Fruit fly (Drosophila melanogaster): ENCODE results near the gene Chsy.

Chsy gene

DNA sequence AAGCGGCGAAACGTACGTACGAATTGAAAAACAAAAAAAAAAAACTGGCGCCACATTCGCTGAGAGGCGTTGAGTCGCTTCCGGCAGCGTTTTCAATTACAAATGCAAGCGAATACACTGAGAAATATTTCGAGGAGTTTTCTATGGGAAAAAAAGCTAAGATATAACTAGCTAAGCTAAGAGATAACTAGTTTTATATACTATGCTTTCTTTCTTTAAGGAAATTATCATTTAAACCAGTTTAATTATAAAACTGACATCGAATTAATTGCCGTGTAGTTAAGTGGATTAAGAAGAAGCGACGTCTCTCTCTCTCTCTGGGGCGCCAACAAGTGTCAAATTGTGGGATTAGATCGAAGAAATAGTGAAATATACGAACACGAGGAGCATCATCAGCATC is 22.1 kb upstream of the Chsy start (continued):
- TF ChIP-seq Eip74EF (GFP tag; optimal IDR thresholded peaks at IDR 0.05), result peak in 1 of 2 experiments; percentile 61
- peak; percentile 57 for TF ChIP-seq CG8388 (GFP tag; optimal IDR thresholded peaks at IDR 0.05)
- TF ChIP-seq CG10431 (GFP tag; optimal IDR thresholded peaks at IDR 0.05), result no peak
- no peak for TF ChIP-seq zf30C (GFP tag; optimal IDR thresholded peaks at IDR 0.05)
- no peak for TF ChIP-seq Doc2 (GFP tag; IDR thresholded peaks at IDR 0.05)
- TF ChIP-seq hth (optimal IDR thresholded peaks at IDR 0.05), result no peak
- no peak for TF ChIP-seq CG3847 (GFP tag; IDR thresholded peaks at IDR 0.05)
- peak; percentile 32; the same call in 1 of the 3 replicates for TF ChIP-seq ase (GFP tag; IDR thresholded peaks at IDR 0.05)
- TF ChIP-seq CG10366 (GFP tag; IDR thresholded peaks at IDR 0.05), result peak; percentile 45
- TF ChIP-seq run (tag; optimal IDR thresholded peaks at IDR 0.05), result peak; percentile 3
- TF ChIP-seq aop (GFP tag; IDR thresholded peaks at IDR 0.05), result no peak
- no peak for TF ChIP-seq Hr78 (GFP tag; optimal IDR thresholded peaks at IDR 0.05)
- no peak for TF ChIP-seq hbn (GFP tag; IDR thresholded peaks at IDR 0.05; ENCODE audit: partially characterized antibody)
- TF ChIP-seq Hr51 (GFP tag; optimal IDR thresholded peaks at IDR 0.05), result peak in 1 of 2 experiments; percentile 76
- no peak for TF ChIP-seq sens-2 (GFP tag; IDR thresholded peaks at IDR 0.05)
- no peak for TF ChIP-seq nom (GFP tag; optimal IDR thresholded peaks at IDR 0.05)
- no peak for TF ChIP-seq CG11085 (GFP tag; IDR thresholded peaks at IDR 0.05)
- peak; percentile 30 for TF ChIP-seq Chrac-16 (GFP tag; optimal IDR thresholded peaks at IDR 0.05)
- no peak for TF ChIP-seq CG2129 (GFP tag; IDR thresholded peaks at IDR 0.05; ENCODE audit: partially characterized antibody)
- peak; percentile 72 for TF ChIP-seq nmo (GFP tag; optimal IDR thresholded peaks at IDR 0.05)
- no peak for TF ChIP-seq HLH54F (GFP tag; optimal IDR thresholded peaks at IDR 0.05)
- TF ChIP-seq bcd (GFP tag; optimal IDR thresholded peaks at IDR 0.05), result peak; percentile 61
- TF ChIP-seq trh (GFP tag; optimal IDR thresholded peaks at IDR 0.05), result no peak
- peak; percentile 71 for TF ChIP-seq CG6689 (GFP tag; IDR thresholded peaks at IDR 0.05)
- TF ChIP-seq CG7556 (GFP tag; optimal IDR thresholded peaks at IDR 0.05), result peak; percentile 47
- no peak for TF ChIP-seq HmgD (GFP tag; optimal IDR thresholded peaks at IDR 0.05)
- peak; percentile 3 for TF ChIP-seq sima (GFP tag; optimal IDR thresholded peaks at IDR 0.05)
- peak; percentile 36; the same call in 1 of the 2 replicates for TF ChIP-seq wor (GFP tag; IDR thresholded peaks at IDR 0.05)
- no peak for TF ChIP-seq Bdp1 (GFP tag; optimal IDR thresholded peaks at IDR 0.05)
- TF ChIP-seq CG31365 (tag; optimal IDR thresholded peaks at IDR 0.05), result no peak
- no peak for TF ChIP-seq z (GFP tag; IDR thresholded peaks at IDR 0.05)
- no peak for TF ChIP-seq Adf1 (GFP tag; IDR thresholded peaks at IDR 0.05)
- TF ChIP-seq CG13287 (GFP tag; IDR thresholded peaks at IDR 0.05; ENCODE audit: partially characterized antibody), result no peak
- TF ChIP-seq Bgb (GFP tag; IDR thresholded peaks at IDR 0.05; ENCODE audit: partially characterized antibody), result no peak
- peak; percentile 42 for TF ChIP-seq CG14710 (tag; optimal IDR thresholded peaks at IDR 0.05)
- no peak for TF ChIP-seq CG30020 (tag; optimal IDR thresholded peaks at IDR 0.05)
- TF ChIP-seq ERR (GFP tag; optimal IDR thresholded peaks at IDR 0.05), result peak; percentile 3
- TF ChIP-seq CG9215 (GFP tag; IDR thresholded peaks at IDR 0.05), result no peak
- peak; percentile 13; the same call in 1 of the 2 replicates for TF ChIP-seq ap (GFP tag; IDR thresholded peaks at IDR 0.05)
- no peak for TF ChIP-seq sug (tag; optimal IDR thresholded peaks at IDR 0.05)
- no peak for TF ChIP-seq pb (GFP tag; optimal IDR thresholded peaks at IDR 0.05)
- TF ChIP-seq CG12659 (GFP tag; optimal IDR thresholded peaks at IDR 0.05), result peak; percentile 46
- TF ChIP-seq pnt (GFP tag; optimal IDR thresholded peaks at IDR 0.05), result no peak
- peak; percentile 35 for TF ChIP-seq nerfin-1 (tag; optimal IDR thresholded peaks at IDR 0.05)
- TF ChIP-seq CG9876 (GFP tag; optimal IDR thresholded peaks at IDR 0.05), result no peak
- peak; percentile 38; the same call in 1 of the 2 replicates for TF ChIP-seq ranshi (GFP tag; IDR thresholded peaks at IDR 0.05)
- TF ChIP-seq ato (GFP tag; IDR thresholded peaks at IDR 0.05; ENCODE audit: partially characterized antibody), result no peak
- TF ChIP-seq CG17385 (GFP tag; optimal IDR thresholded peaks at IDR 0.05), result peak; percentile 46
- TF ChIP-seq TFAM (GFP tag; optimal IDR thresholded peaks at IDR 0.05), result no peak
- TF ChIP-seq CG4730 (GFP tag; IDR thresholded peaks at IDR 0.05), result 0 out of 2 replicates have a peak, but pooled peaks have one; percentile 13
- no peak for TF ChIP-seq tx (GFP tag; optimal IDR thresholded peaks at IDR 0.05)

All from whole organism, embryonic.